Fruit fly (Drosophila melanogaster): ENCODE measurements around the gene Rtnl2.

DNA sequence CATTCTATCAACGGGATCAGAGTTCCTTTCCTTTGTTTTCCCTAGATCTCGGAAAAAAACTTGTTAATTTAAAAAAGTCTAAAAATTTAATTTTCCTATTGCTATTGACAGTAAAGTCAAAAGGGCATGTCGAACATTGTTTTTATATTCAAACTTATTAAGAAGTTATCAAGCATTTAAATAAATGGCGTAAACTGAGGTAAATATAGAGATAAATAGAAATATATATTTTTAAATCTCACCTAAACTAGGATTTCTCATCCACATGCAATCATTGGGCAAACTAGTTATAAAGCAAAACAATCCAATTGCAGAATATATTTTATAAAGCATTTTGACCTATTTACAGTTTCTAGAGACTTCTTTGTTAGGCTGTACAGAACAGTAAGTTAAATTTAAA lies 10.7 kb downstream of the Rtnl2 start, which contains the start of gene Ubc84D:
- TF ChIP-seq h (GFP tag; optimal IDR thresholded peaks at IDR 0.05) = no peak
- no peak for TF ChIP-seq fru (GFP tag; optimal IDR thresholded peaks at IDR 0.05)
- TF ChIP-seq OdsH (GFP tag; optimal IDR thresholded peaks at IDR 0.05) = no peak
- TF ChIP-seq GATAd (GFP tag; optimal IDR thresholded peaks at IDR 0.05) = no peak
- TF ChIP-seq usp (GFP tag; optimal IDR thresholded peaks at IDR 0.05) = no peak

All from whole organism, wandering third instar larva.